Worm (Caenorhabditis elegans) whole organism, L1 larva: ENCODE results near the gene flap-1.

Experiments used
- C04F5.9 ChIP-seq: sonication (generic microtip); optimal IDR thresholded peaks from 2 replicates; lab custom pipeline; 2016; ENCODE audit warnings: missing genetic modification characterization, missing compliant biosample characterization
- C16A3.4 ChIP-seq: fragments of 150-350 bp; optimal IDR thresholded peaks from 2 replicates; lab custom pipeline; 2014; ENCODE audit warnings: missing biosample characterization, missing genetic modification characterization
- F16B12.6 ChIP-seq: fragments of 150-350 bp; optimal IDR thresholded peaks from 2 replicates; lab custom pipeline; 2014; ENCODE audit warnings: missing biosample characterization, missing genetic modification characterization
- Y116A8C.19 ChIP-seq: sonication (generic microtip); optimal IDR thresholded peaks from 2 replicates; lab custom pipeline; 2016; ENCODE audit warnings: missing compliant biosample characterization, missing genetic modification characterization, borderline replicate concordance
- aha-1 ChIP-seq: fragments of 150-350 bp; optimal IDR thresholded peaks from 2 replicates; lab custom pipeline; 2014; ENCODE audit warnings: missing biosample characterization, missing genetic modification characterization
- alr-1 ChIP-seq: fragments of 200-800 bp; sonication (Bioruptor generic); optimal IDR thresholded peaks from 2 replicates; lab custom pipeline; 2018; ENCODE audit warnings: borderline replicate concordance, mild to moderate bottlenecking, missing genetic modification characterization, missing compliant biosample characterization
- aly-2 ChIP-seq: fragments of 150-350 bp; optimal IDR thresholded peaks from 2 replicates; lab custom pipeline; 2014; ENCODE audit warnings: missing biosample characterization, missing genetic modification characterization
- ceh-82 ChIP-seq, 3 experiments: fragments of 150-350 bp in 1 of 3; sonication (generic microtip) in 2 of 3; optimal IDR thresholded peaks; 2 replicates each; lab custom pipeline; 2014 to 2017; ENCODE audit warnings: missing biosample characterization in 3 of 3, missing genetic modification characterization in 3 of 3
- dpl-1 ChIP-seq, 3 experiments: fragments of 150-350 bp in 2 of 3; sonication (generic microtip) in 1 of 3; optimal IDR thresholded peaks; 2 replicates each; lab custom pipeline; 2014 to 2017; ENCODE audit warnings: missing biosample characterization in 3 of 3, missing genetic modification characterization in 3 of 3, missing genetic modification reagents in 3 of 3
- dsc-1 ChIP-seq: sonication (generic microtip); optimal IDR thresholded peaks from 2 replicates; lab custom pipeline; 2016; ENCODE audit warnings: mild to moderate bottlenecking, missing genetic modification characterization, missing compliant biosample characterization
- efl-1 ChIP-seq, 4 experiments: fragments of 150-350 bp; optimal IDR thresholded peaks in 3 of 4; peaks in 1 of 4; 1 replicate in 1 of 4; 2 replicates in 3 of 4; lab custom pipeline; 2014; ENCODE audit warnings: missing biosample characterization in 2 of 4, missing genetic modification characterization in 2 of 4, missing genetic modification reagents in 2 of 4
- efl-3 ChIP-seq: fragments of 200-800 bp; sonication (Bioruptor generic); optimal IDR thresholded peaks from 2 replicates; lab custom pipeline; 2018; ENCODE audit warnings: mild to moderate bottlenecking, missing genetic modification characterization, missing compliant biosample characterization
- egl-27 ChIP-seq, 2 experiments: fragments of 150-350 bp in 1 of 2; sonication (generic microtip); optimal IDR thresholded peaks; 3 replicates each; lab custom pipeline; 2017 to 2018; ENCODE audit warnings: missing biosample characterization in 2 of 2, missing genetic modification characterization in 2 of 2, missing genetic modification reagents in 2 of 2
- elt-3 ChIP-seq, 6 experiments: fragments of 150-350 bp in 1 of 6; sonication (generic microtip); optimal IDR thresholded peaks; 2 replicates each; lab custom pipeline; 2017 to 2018; ENCODE audit warnings: missing biosample characterization in 6 of 6, missing genetic modification characterization in 6 of 6, inconsistent platforms in 1 of 6
- fkh-4 ChIP-seq: sonication (generic microtip); optimal IDR thresholded peaks from 2 replicates; lab custom pipeline; 2016; ENCODE audit warnings: missing compliant biosample characterization, missing genetic modification characterization, borderline replicate concordance
- fos-1 ChIP-seq: fragments of 150-350 bp; optimal IDR thresholded peaks from 2 replicates; lab custom pipeline; 2014; ENCODE audit warnings: missing biosample characterization, missing genetic modification characterization
- grh-1 ChIP-seq: fragments of 200-800 bp; sonication (Bioruptor generic); IDR thresholded peaks from 2 replicates; pipeline ENCODE4 v1.3.6; 2022; ENCODE audit warnings: missing genetic modification reagents, missing genetic modification characterization, missing compliant biosample characterization
- hlh-17 ChIP-seq: fragments of 200-800 bp; sonication (Bioruptor generic); optimal IDR thresholded peaks from 2 replicates; lab custom pipeline; 2018; ENCODE audit warnings: missing genetic modification characterization, mild to moderate bottlenecking, missing compliant biosample characterization, moderate library complexity, borderline replicate concordance
- hlh-4 ChIP-seq: sonication (generic microtip); optimal IDR thresholded peaks from 2 replicates; lab custom pipeline; 2016; ENCODE audit warnings: mild to moderate bottlenecking, missing genetic modification characterization, missing compliant biosample characterization
- hpl-2 ChIP-seq: fragments of 150-350 bp; optimal IDR thresholded peaks from 2 replicates; lab custom pipeline; 2014; ENCODE audit warnings: missing biosample characterization, missing genetic modification reagents, missing genetic modification characterization
- isw-1 ChIP-seq: fragments of 200-800 bp; sonication (Bioruptor generic); IDR thresholded peaks from 2 replicates; pipeline ENCODE4 v1.3.6; 2022; ENCODE audit warnings: missing genetic modification characterization, missing compliant biosample characterization
- jun-1 ChIP-seq: fragments of 150-350 bp; optimal IDR thresholded peaks from 2 replicates; lab custom pipeline; 2014; ENCODE audit warnings: missing biosample characterization, missing genetic modification reagents, missing genetic modification characterization
- lin-13 ChIP-seq: fragments of 150-350 bp; optimal IDR thresholded peaks from 2 replicates; lab custom pipeline; 2014; ENCODE audit warnings: missing biosample characterization, missing genetic modification reagents, missing genetic modification characterization
- lin-14 ChIP-seq: fragments of 200-800 bp; sonication (Bioruptor generic); optimal IDR thresholded peaks from 2 replicates; lab custom pipeline; 2018; ENCODE audit warnings: mild to moderate bottlenecking, missing genetic modification characterization, moderate library complexity, missing compliant biosample characterization
- lin-15B ChIP-seq: fragments of 150-350 bp; sonication (generic microtip); optimal IDR thresholded peaks from 3 replicates; lab custom pipeline; 2014; ENCODE audit warnings: missing biosample characterization, missing genetic modification characterization
- lin-35 ChIP-seq, 2 experiments: fragments of 150-350 bp; optimal IDR thresholded peaks; 2 replicates each; lab custom pipeline; 2014; ENCODE audit warnings: missing biosample characterization in 2 of 2, missing genetic modification characterization in 2 of 2, missing genetic modification reagents in 2 of 2
- lin-39 ChIP-seq: fragments of 150-350 bp; optimal IDR thresholded peaks from 2 replicates; lab custom pipeline; 2014; ENCODE audit warnings: missing biosample characterization, missing genetic modification reagents, missing genetic modification characterization
- lir-3 ChIP-seq: sonication (generic microtip); optimal IDR thresholded peaks from 2 replicates; lab custom pipeline; 2016; ENCODE audit warnings: mild to moderate bottlenecking, missing genetic modification characterization, moderate library complexity, missing compliant biosample characterization; ENCODE audit not compliant: poor library complexity
- mef-2 ChIP-seq: fragments of 150-350 bp; optimal IDR thresholded peaks from 2 replicates; lab custom pipeline; 2014; ENCODE audit warnings: missing biosample characterization, missing genetic modification characterization
- mep-1 ChIP-seq: fragments of 150-350 bp; optimal IDR thresholded peaks from 2 replicates; lab custom pipeline; 2014; ENCODE audit warnings: missing biosample characterization, missing genetic modification characterization
- nhr-11 ChIP-seq: fragments of 150-350 bp; optimal IDR thresholded peaks from 2 replicates; lab custom pipeline; 2014; ENCODE audit warnings: missing biosample characterization, missing genetic modification characterization
- nhr-20 ChIP-seq: sonication (generic microtip); optimal IDR thresholded peaks from 2 replicates; lab custom pipeline; 2016; ENCODE audit warnings: mild to moderate bottlenecking, missing genetic modification characterization, missing compliant biosample characterization
- nhr-28 ChIP-seq: fragments of 150-350 bp; optimal IDR thresholded peaks from 2 replicates; lab custom pipeline; 2014; ENCODE audit warnings: missing biosample characterization, missing genetic modification characterization
- nhr-47 ChIP-seq: sonication (generic microtip); optimal IDR thresholded peaks from 2 replicates; lab custom pipeline; 2016; ENCODE audit warnings: mild to moderate bottlenecking, missing genetic modification characterization, moderate library complexity, missing compliant biosample characterization
- nhr-71 ChIP-seq: sonication (generic microtip); optimal IDR thresholded peaks from 2 replicates; lab custom pipeline; 2016; ENCODE audit warnings: mild to moderate bottlenecking, missing genetic modification characterization, moderate library complexity, missing compliant biosample characterization
- nhr-77 ChIP-seq: fragments of 150-350 bp; optimal IDR thresholded peaks from 2 replicates; lab custom pipeline; 2014; ENCODE audit warnings: missing biosample characterization, missing genetic modification characterization
- nhr-90 ChIP-seq: sonication (generic microtip); optimal IDR thresholded peaks from 2 replicates; lab custom pipeline; 2016; ENCODE audit warnings: mild to moderate bottlenecking, missing genetic modification characterization, missing compliant biosample characterization; ENCODE audit not compliant: poor library complexity
- pag-3 ChIP-seq: sonication (generic microtip); optimal IDR thresholded peaks from 2 replicates; lab custom pipeline; 2017; ENCODE audit warnings: missing genetic modification characterization, mild to moderate bottlenecking, missing compliant biosample characterization, antibody characterized with exemption, borderline replicate concordance; ENCODE audit not compliant: insufficient read depth
- pqm-1 ChIP-seq: sonication (generic microtip); optimal IDR thresholded peaks from 3 replicates; lab custom pipeline; 2017; ENCODE audit warnings: missing biosample characterization, missing genetic modification characterization
- rnt-1 ChIP-seq: sonication (generic microtip); optimal IDR thresholded peaks from 2 replicates; lab custom pipeline; 2016; ENCODE audit warnings: mild to moderate bottlenecking, missing genetic modification characterization, moderate library complexity, missing compliant biosample characterization
- skn-1 ChIP-seq: fragments of 150-350 bp; optimal IDR thresholded peaks from 2 replicates; lab custom pipeline; 2014; ENCODE audit warnings: missing biosample characterization, missing genetic modification characterization
- snu-23 ChIP-seq: sonication (generic microtip); optimal IDR thresholded peaks from 2 replicates; lab custom pipeline; 2016; ENCODE audit warnings: missing genetic modification characterization, missing compliant biosample characterization
- sup-37 ChIP-seq: fragments of 200-800 bp; sonication (Bioruptor generic); optimal IDR thresholded peaks from 2 replicates; lab custom pipeline; 2018; ENCODE audit warnings: mild to moderate bottlenecking, missing genetic modification characterization, missing compliant biosample characterization
- swsn-7 ChIP-seq: sonication (generic microtip); optimal IDR thresholded peaks from 2 replicates; lab custom pipeline; 2016; ENCODE audit warnings: missing genetic modification characterization, missing compliant biosample characterization
- tlp-1 ChIP-seq: fragments of 150-350 bp; optimal IDR thresholded peaks from 2 replicates; lab custom pipeline; 2014; ENCODE audit warnings: missing biosample characterization, missing genetic modification characterization
- unc-62 ChIP-seq: fragments of 150-350 bp; optimal IDR thresholded peaks from 2 replicates; lab custom pipeline; 2014; ENCODE audit warnings: missing biosample characterization, missing genetic modification reagents, missing genetic modification characterization
- unc-86 ChIP-seq: sonication (generic microtip); optimal IDR thresholded peaks from 2 replicates; lab custom pipeline; 2016; ENCODE audit warnings: missing genetic modification characterization, missing compliant biosample characterization
- vab-15 ChIP-seq: sonication (generic microtip); optimal IDR thresholded peaks from 2 replicates; lab custom pipeline; 2017; ENCODE audit warnings: missing genotype, mild to moderate bottlenecking, missing genetic modification characterization, missing compliant biosample characterization
- xbp-1 ChIP-seq: sonication (generic microtip); optimal IDR thresholded peaks from 2 replicates; lab custom pipeline; 2016; ENCODE audit warnings: missing genetic modification characterization, missing compliant biosample characterization
- zip-4 ChIP-seq: fragments of 200-800 bp; sonication (Bioruptor generic); optimal IDR thresholded peaks from 2 replicates; lab custom pipeline; 2018; ENCODE audit warnings: mild to moderate bottlenecking, missing genetic modification characterization, moderate library complexity, missing compliant biosample characterization
- ztf-4 ChIP-seq: fragments of 150-350 bp; optimal IDR thresholded peaks from 2 replicates; lab custom pipeline; 2014; ENCODE audit warnings: missing biosample characterization, missing genetic modification characterization

Gene flap-1

ce11 chrIII:6929558-6930167, 1.0 kb upstream of the flap-1 start, which contains the start of gene inf-1 (continued):
- TF ChIP-seq hlh-4 (tag; lab: Kevin White, UChicago) (no peak), fkh-4 (tag; lab: Kevin White, UChicago) (no peak), mep-1 (tag; lab: Kevin White, UChicago) (peak; percentile 66), lin-13 (GFP tag; lab: Kevin White, UChicago) (peak; percentile 25), grh-1 (no peak), rnt-1 (peak; percentile 29), pag-3 (tag; lab: Kevin White, UChicago) (no peak), zip-4 (GFP tag; lab: Kevin White, UChicago) (no peak), unc-62 (no peak), swsn-7 (tag; lab: Kevin White, UChicago) (peak; percentile 26), hlh-17 (GFP tag; lab: Kevin White, UChicago) (no peak), nhr-20 (peak; percentile 34), F16B12.6 (peak; percentile 16), nhr-11 (tag; lab: Kevin White, UChicago) (no peak), lin-39 (tag; lab: Kevin White, UChicago) (no peak), tlp-1 (tag; lab: Kevin White, UChicago) (no peak), vab-15 (tag; lab: Kevin White, UChicago) (no peak), nhr-28 (no peak), C04F5.9 (tag; lab: Kevin White, UChicago) (no peak), snu-23 (GFP tag; lab: Kevin White, UChicago) (peak; percentile 56), isw-1 (GFP tag; lab: Robert Waterston, UW) (no peak), nhr-71 (tag; lab: Kevin White, UChicago) (peak; percentile 41), egl-27 (tag; optimal IDR thresholded peaks at IDR 0.05; lab: Kevin White, UChicago) (no peak), skn-1 (tag; lab: Kevin White, UChicago) (peak; percentile 48), alr-1 (tag; lab: Kevin White, UChicago) (no peak), nhr-47 (peak; percentile 18), elt-3 (tag; optimal IDR thresholded peaks at IDR 0.05; lab: Kevin White, UChicago) (peak in 2 of 6 experiments; percentile 19 to 46), aha-1 (no peak), ceh-82 (tag; optimal IDR thresholded peaks at IDR 0.05; lab: Kevin White, UChicago) (peak in 1 of 3 experiments; percentile 40), lin-14 (GFP tag; lab: Kevin White, UChicago) (peak; percentile 54), lir-3 (tag; lab: Kevin White, UChicago) (no peak), mef-2 (no peak), fos-1 (tag; lab: Kevin White, UChicago) (no peak), nhr-90 (no peak), ztf-4 (tag; lab: Kevin White, UChicago) (no peak), C16A3.4 (tag; lab: Kevin White, UChicago) (peak; percentile 55), lin-15B (peak; percentile 67), Y116A8C.19 (tag; lab: Kevin White, UChicago) (no peak), dsc-1 (tag; lab: Kevin White, UChicago) (no peak), efl-3 (GFP tag; lab: Kevin White, UChicago) (no peak), efl-1 (optimal IDR thresholded peaks at IDR 0.05; lab: Kevin White, UChicago) (peak; percentile 63), efl-1 (GFP tag; optimal IDR thresholded peaks at IDR 0.05 in 1 of 2; lab: Kevin White, UChicago) (peak; percentile 70 to 91), nhr-77 (tag; lab: Kevin White, UChicago) (no peak), pqm-1 (tag; lab: Kevin White, UChicago) (no peak), lin-35 (GFP tag; optimal IDR thresholded peaks at IDR 0.05; lab: Kevin White, UChicago) (peak; percentile 69 to 81), dpl-1 (GFP tag; optimal IDR thresholded peaks at IDR 0.05; lab: Kevin White, UChicago) (peak; percentile 41 to 77 (median 61)), hpl-2 (GFP tag; lab: Kevin White, UChicago) (no peak), xbp-1 (tag; lab: Kevin White, UChicago) (peak; percentile 44), sup-37 (GFP tag; lab: Kevin White, UChicago) (no peak), aly-2 (tag; lab: Kevin White, UChicago) (no peak), jun-1 (tag; lab: Kevin White, UChicago) (no peak), unc-86 (no peak)
